Fruit fly (Drosophila melanogaster) whole organism, adult: ENCODE results near the gene CG9150.
A peak's percentile ranks its signal among the peaks of the same experiment; 100 is the strongest.

Source experiments
- CG11617 ChIP-seq: fragments of 200-800 bp; sonication (Bioruptor generic); optimal IDR thresholded peaks from 2 replicates; lab custom pipeline; 2017; ENCODE audit warnings: mild to moderate bottlenecking, missing biosample characterization, missing genetic modification reagents, missing genetic modification characterization
- CG14711 ChIP-seq: fragments of 200-800 bp; sonication (Bioruptor generic); optimal IDR thresholded peaks from 2 replicates; lab custom pipeline; 2018; ENCODE audit warnings: missing biosample characterization, mild to moderate bottlenecking, missing genetic modification characterization, moderate library complexity
- CG1620 ChIP-seq: fragments of 200-800 bp; sonication (Bioruptor generic); optimal IDR thresholded peaks from 2 replicates; lab custom pipeline; 2016; ENCODE audit warnings: missing biosample characterization, missing genetic modification characterization
- CG33017 ChIP-seq: fragments of 200-800 bp; sonication (Bioruptor generic); optimal IDR thresholded peaks from 2 replicates; lab custom pipeline; 2018; ENCODE audit warnings: missing biosample characterization, mild to moderate bottlenecking, missing genetic modification characterization, moderate library complexity
- CG7045 ChIP-seq: fragments of 200-800 bp; sonication (Bioruptor generic); optimal IDR thresholded peaks from 2 replicates; lab custom pipeline; 2017; ENCODE audit warnings: missing biosample characterization, mild to moderate bottlenecking, missing genetic modification characterization
- CG7101 ChIP-seq: fragments of 200-800 bp; sonication (Bioruptor generic); optimal IDR thresholded peaks from 2 replicates; lab custom pipeline; 2018; ENCODE audit warnings: missing biosample characterization, mild to moderate bottlenecking, missing genetic modification characterization, moderate library complexity
- Crg-1 ChIP-seq: fragments of 200-800 bp; sonication (Bioruptor generic); optimal IDR thresholded peaks from 2 replicates; lab custom pipeline; 2016; ENCODE audit warnings: missing biosample characterization, missing genetic modification characterization
- Hr96 ChIP-seq: fragments of 200-800 bp; sonication (Bioruptor generic); optimal IDR thresholded peaks from 2 replicates; lab custom pipeline; 2016; ENCODE audit warnings: missing biosample characterization, missing genetic modification characterization
- bab1 ChIP-seq: fragments of 200-800 bp; sonication (Bioruptor generic); optimal IDR thresholded peaks from 3 replicates; lab custom pipeline; 2019; ENCODE audit warnings: missing biosample characterization, mild to moderate bottlenecking, missing genetic modification characterization, moderate library complexity
- cnc ChIP-seq, 2 experiments: fragments of >200 bp; optimal IDR thresholded peaks; 2 replicates each; lab custom pipeline; 2017
- kay ChIP-seq: fragments of 200-800 bp; sonication (Bioruptor generic); peaks from one replicate; lab custom pipeline; 2016; ENCODE audit warnings: missing biosample characterization, missing genetic modification characterization, borderline replicate concordance
- pad ChIP-seq: fragments of 200-800 bp; sonication (Bioruptor generic); optimal IDR thresholded peaks from 3 replicates; lab custom pipeline; 2017; ENCODE audit warnings: missing biosample characterization, missing genetic modification characterization, mild to moderate bottlenecking, moderate library complexity, missing genetic modification reagents
- toe ChIP-seq: fragments of 200-800 bp; sonication (Bioruptor generic); optimal IDR thresholded peaks from 2 replicates; lab custom pipeline; 2016; ENCODE audit warnings: missing biosample characterization, missing genetic modification characterization

dm6 chr2L:6100202-6100689 is 31.9 kb upstream of the CG9150 start, which contains the start of gene stai:
- TF ChIP-seq bab1 (GFP tag; lab: Kevin White, UChicago) (peak; percentile 26), kay (GFP tag; lab: Kevin White, UChicago) (no peak), CG7101 (no peak), Crg-1 (GFP tag; lab: Kevin White, UChicago) (no peak), Hr96 (no peak), pad (no peak), CG7045 (GFP tag; lab: Kevin White, UChicago) (no peak), cnc (optimal IDR thresholded peaks at IDR 0.05; lab: Kevin White, UChicago) (no peak), CG1620 (no peak), CG14711 (tag; lab: Kevin White, UChicago) (no peak), CG11617 (GFP tag; lab: Kevin White, UChicago) (no peak), toe (GFP tag; lab: Kevin White, UChicago) (no peak), CG33017 (tag; lab: Kevin White, UChicago) (no peak)
